Worm (Caenorhabditis elegans): Measurements from ENCODE around the gene Y39G8B.1.

ce11 chrII:13991741-13992140 is 18.1 kb upstream of the Y39G8B.1 start, which contains the start of gene Y39G8B.5:
- no peak for TF ChIP-seq lsl-1 (GFP tag; optimal IDR thresholded peaks at IDR 0.05)
- no peak for TF ChIP-seq fkh-3 (tag; optimal IDR thresholded peaks at IDR 0.05)
- no peak for TF ChIP-seq attf-3 (GFP tag; conservative IDR thresholded peaks at IDR 0.05)
- TF ChIP-seq ZK185.1 (tag; optimal IDR thresholded peaks at IDR 0.05; ENCODE audit: poor library complexity, severe bottlenecking) = no peak
- TF ChIP-seq ztf-22 (GFP tag; optimal IDR thresholded peaks at IDR 0.05) = no peak
- no peak for TF ChIP-seq somi-1 (GFP tag; optimal IDR thresholded peaks at IDR 0.05)
- TF ChIP-seq ama-1 (optimal IDR thresholded peaks at IDR 0.05) = no peak
- TF ChIP-seq ama-1 (GFP tag; optimal IDR thresholded peaks at IDR 0.05) = no peak
- no peak for TF ChIP-seq Y53G8AR.9 (GFP tag; conservative IDR thresholded peaks at IDR 0.05)
- no peak for TF ChIP-seq unc-62 (GFP tag; optimal IDR thresholded peaks at IDR 0.05)
- TF ChIP-seq mes-4 (tag; optimal IDR thresholded peaks at IDR 0.05) = no peak
- TF ChIP-seq aptf-2 (GFP tag; conservative IDR thresholded peaks at IDR 0.05) = no peak
- no peak for TF ChIP-seq nfya-1 (tag; optimal IDR thresholded peaks at IDR 0.05; ENCODE audit: borderline replicate concordance, insufficient read depth)
- TF ChIP-seq snpc-3.4 (tag; optimal IDR thresholded peaks at IDR 0.05) = no peak
